Fruit fly (Drosophila melanogaster) whole organism, larva: ENCODE measurements around the gene Prosbeta6.

Experiments
- noc ChIP-seq: fragments of 200-800 bp; sonication (Bioruptor generic); optimal IDR thresholded peaks from 3 replicates; lab custom pipeline; 2019; ENCODE audit warnings: missing biosample characterization, mild to moderate bottlenecking, missing genetic modification characterization, moderate library complexity

Gene Prosbeta6

DNA sequence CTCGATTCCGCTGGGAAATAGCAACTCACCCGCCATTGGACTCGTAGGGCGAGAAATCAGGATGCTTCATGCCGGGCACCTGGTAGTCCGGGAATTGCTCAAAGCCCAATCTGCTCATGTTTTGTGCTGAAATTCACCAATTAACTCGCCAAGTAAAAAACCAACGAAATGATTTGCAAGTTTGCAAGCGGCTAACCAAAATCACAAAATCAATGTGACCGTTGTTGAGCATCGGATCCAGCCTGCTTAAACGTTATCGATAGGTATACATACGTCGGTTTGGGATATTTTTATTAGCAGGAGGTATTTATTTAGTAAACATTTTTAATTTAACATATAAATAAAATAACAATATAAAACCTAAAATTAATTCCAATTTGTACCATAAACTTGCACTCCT, at the start of gene Prosbeta6:
Gene Prosbeta6 (minus strand): TSS at position 218 of the 400 bp plus-strand sequence.
- no peak for TF ChIP-seq noc

DNA sequence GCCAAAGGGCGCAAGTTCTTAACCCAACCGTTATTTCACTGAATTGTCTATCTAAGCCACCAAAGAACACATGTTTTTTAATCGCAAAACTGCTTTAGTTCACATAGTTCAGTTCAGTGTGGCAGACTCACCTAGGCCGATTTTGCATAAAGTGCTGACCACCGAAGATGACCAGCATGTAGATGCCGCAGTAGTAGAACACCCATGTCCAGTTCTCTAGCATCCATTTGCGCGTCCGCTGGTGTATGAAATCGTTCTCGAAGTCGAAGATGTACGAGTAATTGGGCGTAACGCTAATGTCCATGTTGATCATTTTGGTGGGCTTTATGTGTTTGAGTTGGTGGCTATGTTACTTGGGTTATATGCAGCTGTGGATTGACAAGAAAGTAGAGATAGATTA, 48.9 kb upstream of the Prosbeta6 start:
- no peak for TF ChIP-seq noc

DNA sequence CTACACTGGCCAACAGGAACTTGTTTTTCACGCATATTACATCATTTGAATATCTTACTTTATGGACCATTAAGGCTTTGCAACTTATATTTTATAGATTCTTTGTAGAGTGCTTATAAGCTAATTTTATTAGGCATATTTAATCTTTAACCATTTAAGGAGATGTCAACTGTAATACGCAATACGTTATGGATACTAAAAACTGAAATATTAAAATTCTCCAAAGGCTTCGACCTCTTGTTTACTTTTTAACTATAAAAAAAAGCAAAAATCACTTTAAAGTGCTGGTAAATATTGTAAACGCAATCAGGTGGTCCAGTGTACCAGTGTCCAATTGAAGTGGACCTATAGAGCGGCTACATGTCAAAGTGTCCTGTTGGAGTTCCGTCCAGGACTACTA, 46.8 kb upstream of the Prosbeta6 start:
- peak; percentile 45 for TF ChIP-seq noc

DNA sequence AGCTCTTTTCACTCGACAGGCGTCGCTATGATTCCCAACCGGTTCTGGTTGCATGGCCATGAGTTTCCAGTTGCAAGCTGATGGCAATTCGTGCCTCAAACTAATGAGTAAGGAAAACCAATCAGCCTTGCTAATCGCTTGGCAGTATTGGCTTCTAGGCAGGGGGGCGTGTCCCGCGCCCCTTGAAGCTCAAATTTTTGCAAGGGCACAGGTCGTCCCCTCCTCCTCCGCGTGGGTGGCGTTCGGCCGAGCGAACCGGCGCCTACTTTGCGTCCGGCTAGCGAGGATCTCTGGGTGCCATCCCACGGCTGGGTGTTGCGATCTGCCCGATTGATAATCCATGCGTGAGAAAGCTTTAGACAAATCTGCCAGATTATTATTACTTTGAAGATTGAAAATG, 43.5 kb upstream of the Prosbeta6 start:
- no peak for TF ChIP-seq noc

DNA sequence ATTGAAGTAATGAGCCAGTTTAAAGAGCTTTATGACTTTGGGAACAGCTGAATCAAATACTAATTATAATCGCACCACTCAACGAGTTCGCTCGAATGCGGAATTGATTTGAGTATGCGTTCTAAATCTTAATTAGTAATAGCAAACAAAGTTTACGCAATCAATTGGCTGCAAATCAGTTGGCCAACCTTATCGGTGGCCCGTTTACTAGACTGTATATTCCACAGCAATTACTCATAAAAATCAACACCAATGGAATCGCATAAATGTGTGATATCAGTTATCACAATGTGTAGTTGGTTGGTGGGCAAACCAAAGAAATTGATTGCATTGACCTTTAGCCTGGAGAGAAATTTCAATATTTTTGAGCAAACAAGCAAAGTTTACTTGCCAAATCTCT, 42.3 kb upstream of the Prosbeta6 start:
- peak; percentile 50 for TF ChIP-seq noc

DNA sequence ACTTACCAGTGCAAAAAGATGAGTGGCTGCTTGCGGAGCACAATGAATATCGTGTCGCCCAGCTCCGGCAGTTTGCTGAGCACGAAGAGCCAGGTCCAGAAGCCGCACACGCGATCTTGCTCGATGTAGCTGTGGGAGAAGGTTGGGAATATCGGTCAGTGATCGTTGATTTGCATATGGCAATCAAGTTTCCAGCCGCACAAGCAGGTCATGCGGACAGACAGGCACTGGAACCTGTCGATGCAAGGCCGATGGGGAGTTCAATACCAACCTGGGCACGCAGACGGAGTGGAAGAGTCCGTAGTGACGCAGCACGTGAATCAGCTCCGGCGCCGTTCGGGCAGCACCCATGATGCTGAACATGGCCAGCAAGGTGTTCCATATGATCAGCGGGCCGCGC, 40.9 kb upstream of the Prosbeta6 start:
- TF ChIP-seq noc, result no peak

DNA sequence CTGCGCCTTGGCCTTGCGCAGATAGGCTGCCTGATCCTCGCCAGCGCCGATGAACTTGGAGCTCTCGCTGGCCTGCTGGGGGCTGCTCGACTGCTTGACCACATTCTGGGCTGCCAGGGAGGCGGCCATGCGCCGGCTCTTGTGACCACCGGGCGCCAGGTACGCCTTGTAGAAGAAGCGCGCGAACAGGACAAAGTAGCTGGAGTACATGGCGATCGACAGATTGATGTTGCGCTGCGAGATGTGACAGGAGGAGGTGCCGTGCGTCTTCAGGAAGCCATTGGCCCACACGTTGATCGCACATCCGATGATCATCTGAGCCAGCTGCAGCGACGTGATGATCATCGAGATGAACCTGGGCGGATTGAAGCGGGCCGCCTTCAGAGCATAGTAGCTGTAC, 39.9 kb upstream of the Prosbeta6 start:
- TF ChIP-seq noc, result no peak

DNA sequence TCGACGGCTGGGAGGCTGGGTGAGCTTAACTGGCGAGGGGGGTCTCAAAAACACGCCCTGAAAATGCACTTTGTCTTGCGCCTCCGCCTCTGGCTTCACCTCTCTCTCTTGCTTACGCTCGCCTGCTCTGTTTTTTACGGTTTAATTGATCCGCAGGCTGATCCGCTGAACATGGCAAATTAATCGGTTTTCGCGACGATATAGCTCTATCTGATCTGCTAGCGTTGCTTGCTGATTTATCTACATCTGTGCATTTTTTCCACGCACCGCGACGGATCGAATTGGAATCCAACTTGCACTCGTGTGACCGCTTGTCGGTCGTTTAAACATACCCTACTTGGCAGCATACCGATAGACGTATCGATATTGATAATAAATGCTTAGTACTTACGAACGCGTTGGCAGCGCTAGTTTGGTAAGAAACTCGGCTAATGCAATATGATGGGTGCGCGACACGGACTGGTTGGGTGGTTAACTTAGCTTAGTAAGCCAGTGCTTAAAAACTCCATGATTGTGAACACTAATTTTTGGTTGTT, 37.4 kb upstream of the Prosbeta6 start, which contains the start of gene Abl:
Gene Abl (minus strand): TSS at position 305 of the 536 bp plus-strand sequence.
- peak; percentile 50 for TF ChIP-seq noc

DNA sequence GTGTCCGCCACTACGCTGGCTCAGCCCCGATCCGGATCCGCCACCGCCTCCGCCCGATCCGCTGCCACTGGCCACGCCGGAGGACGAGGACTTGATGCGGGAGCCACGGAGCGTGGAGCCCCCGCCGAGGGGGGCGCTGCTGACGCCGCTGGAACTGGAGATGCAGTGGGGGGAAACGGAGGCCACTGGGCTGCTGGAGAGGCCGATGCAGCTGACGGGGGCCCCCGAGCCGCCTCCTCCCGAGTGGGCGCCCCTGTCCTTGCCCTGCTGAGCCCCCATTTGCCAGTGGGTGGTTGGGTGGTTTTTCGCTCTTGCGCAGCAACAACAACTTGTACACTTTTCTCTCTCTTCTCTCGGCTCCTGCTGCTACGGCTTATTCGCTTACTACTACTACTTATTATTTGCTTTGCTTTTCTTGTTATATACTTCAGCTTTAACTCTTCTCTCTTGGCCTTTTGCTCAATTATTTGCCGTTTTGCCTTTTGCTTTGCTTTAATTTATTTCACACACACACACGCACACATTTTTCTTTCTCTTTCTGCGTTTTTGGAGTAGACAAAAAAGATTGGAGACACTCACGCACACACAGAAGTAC, 36.7 kb upstream of the Prosbeta6 start:
- TF ChIP-seq noc, result no peak

DNA sequence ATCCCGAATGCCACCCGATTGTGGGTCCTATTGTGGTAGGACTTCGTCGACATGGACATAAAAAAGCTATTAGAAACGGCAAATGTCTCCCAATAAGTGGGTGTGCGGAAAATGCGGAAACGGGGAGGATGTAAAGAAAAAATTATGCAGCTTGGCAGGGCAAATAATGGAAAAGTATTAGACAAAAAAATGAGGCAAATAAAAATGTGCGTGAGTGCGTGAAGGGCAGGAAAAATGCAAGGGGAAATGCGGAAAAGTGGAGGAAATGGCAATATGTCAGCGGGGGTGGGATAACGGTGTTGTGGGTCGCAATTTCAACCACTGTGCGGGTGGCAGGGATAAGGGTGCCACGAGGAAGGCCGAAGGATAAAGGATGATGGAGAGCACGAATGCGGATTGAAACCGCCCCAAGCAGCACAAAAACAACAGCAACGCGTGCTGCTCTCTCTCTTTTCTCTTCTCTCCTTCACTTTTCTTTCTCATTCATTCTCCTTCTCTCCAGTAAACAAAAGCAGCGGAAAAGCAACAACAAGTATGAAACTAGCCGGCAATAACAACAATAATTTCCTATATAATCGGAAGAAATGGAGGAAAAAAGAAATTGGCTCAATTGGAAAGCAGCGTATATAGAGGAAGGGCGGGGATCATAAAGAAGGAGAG, 35.2 kb upstream of the Prosbeta6 start:
- no peak for TF ChIP-seq noc

DNA sequence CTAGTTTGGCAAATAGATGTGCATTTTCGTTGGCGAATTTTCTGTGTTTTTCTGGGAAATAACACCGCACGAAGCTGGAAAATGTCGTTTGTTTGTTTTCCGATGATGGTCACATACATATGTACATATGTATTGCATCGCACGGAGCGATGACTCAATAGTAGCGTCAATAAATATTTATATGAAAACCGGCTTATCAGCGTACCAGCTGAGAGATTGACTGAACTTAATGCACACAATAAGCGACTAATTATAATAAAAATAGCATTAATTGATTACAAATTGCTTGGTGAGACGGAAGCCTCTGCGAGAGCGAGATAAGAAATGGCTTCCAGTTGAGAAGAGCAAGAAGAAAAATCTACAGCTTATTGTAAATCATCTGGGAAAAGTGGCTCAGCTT, 34.3 kb upstream of the Prosbeta6 start:
- TF ChIP-seq noc, result no peak

DNA sequence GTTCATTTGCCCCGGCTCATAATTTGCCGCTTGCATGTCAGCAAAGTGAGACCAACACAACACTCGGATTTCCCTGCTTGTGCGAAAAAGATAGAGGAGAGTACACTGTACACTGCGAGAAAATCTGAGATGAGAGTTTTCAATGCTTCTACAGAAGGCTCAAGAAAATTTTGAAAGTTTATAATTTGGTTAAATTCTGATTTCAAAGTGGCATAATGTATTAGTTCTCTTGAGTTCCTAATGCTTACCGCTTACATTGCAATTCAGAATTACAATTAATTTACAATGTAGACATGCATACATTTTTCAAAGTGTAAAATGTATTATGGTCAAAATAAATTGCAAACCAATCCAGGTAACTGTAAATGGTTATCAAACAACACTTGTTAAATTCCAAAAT, 32.7 kb upstream of the Prosbeta6 start:
- no peak for TF ChIP-seq noc

DNA sequence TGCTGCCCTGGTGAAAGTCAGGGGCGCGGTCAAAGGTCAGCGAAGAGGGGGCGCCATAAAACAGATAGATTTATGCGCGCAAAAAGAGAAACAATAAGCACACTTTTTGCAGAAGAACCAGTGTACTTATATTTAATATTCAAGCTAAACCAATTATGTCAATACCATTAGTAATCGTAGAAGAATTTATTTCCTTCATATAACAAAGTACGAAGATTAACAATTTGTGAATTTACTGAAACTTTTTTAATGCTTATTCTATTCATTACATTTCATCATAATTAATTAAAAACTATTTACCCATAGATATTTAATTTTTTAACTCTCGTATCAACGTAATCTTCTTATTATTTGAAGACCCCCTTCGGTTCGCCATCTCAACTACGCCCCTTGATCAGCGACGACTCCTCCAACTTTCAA, 31.9 kb upstream of the Prosbeta6 start:
- no peak for TF ChIP-seq noc

DNA sequence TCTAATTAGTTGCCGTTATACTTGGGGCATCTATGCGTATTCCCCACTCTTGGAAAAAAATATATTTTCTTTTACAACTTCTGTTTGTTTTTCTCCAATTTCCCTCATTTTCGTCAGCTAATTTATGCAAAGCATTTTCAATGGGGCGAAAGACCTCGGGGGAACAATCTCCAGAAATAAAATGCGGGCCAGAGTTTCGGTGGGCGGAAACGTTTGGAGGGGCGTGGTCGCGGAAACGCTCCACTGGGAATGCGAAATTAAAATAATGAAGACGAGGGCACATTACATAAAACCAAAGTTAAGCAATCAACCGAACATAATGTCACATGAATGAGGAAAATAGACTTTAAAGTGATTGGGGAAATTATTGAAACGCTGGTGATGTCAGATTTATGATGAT, 30.9 kb upstream of the Prosbeta6 start:
- no peak for TF ChIP-seq noc

DNA sequence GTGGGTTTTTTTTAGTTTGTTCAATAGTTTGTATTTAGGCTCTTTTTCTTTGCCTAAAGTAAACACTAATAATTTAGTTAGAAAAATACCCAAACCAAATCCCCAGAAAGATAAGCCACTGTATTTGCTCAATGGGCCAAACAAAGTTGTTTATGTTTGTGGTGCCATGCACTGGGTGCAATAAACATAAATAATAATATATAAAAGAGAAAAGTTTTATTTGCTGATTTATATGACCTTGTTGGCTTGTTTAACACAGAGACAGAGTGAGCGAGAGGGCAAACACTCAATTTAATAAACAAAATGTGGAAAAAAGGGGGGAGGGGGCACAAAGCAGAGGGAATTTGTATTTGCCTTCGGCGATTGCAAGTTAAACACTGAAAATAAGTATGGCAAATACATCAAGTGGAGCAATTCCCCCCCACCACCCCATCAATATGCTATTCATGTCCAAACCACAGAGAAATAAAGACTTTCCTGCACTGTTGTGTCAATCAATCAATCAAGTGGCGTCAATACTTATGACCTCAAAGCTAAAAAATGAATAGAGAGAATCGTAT, 30.4 kb upstream of the Prosbeta6 start:
- TF ChIP-seq noc, result no peak

DNA sequence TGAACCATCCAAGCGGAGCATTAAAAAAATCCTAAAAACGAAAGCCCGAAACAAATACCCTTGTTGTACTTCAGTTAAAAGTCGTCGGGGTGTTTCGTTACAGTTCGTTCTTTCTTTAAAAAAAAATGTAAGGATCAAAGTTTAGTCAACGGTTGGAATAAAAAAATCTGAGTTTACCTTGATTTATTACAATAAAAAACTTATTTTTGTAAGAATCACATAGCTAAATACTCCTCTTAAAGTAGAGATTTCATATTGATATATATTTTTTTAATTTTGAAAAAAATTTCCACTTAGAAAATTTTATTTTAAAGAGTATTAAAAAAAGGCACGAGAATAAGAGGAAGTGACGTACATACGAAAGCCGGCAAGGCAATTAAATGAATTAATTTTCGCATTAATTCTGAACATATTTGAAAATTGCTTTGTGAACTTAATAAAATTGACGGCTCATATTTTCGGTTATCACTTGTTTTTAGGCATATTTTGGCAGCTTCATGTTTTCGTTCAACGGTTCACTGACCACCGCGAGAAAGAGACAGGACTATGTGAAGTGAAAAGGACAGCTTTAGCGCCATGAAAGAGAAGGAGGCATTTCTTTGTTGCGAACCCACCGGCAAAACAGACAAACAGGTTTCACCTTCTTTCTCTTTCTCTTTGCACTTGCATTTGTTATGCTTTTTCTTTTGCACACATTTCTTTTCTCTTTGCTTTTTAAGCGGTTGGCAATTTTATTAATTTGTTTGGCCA, 28.6 kb upstream of the Prosbeta6 start:
- no peak for TF ChIP-seq noc

DNA sequence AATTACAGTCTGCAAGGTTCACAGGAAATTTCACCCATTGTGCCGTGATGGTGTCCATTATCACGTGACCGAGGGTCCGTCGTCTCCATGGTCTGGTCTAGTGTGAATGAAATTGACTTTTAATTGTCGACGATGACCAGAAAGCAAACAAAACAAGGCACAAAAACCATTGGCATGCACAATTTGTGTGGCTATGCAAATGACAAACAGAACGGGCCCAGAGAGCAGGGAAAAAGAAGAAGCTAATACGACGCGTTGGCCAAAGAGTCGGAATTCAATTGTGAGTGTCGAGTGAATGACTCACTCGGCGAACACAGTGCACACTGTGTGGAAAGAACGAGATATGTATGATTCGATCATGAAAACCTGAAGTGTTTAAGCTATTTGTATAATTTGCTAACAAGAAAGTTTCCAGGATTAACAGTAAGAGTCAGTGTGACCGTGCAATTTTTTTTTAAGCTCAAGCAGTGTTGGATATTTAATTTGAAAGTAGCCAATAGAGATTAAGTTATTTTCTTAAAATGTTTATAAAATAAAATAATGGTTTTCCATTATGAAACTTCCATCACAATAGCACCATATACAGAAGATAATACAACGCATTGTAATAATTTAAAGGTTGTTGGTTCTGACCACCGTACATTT, 25.5 kb upstream of the Prosbeta6 start:
- peak; percentile 65 for TF ChIP-seq noc
